Worm (Caenorhabditis elegans) whole organism, L4 larva: ENCODE measurements around the gene fbxb-20.

Experiments
- ceh-20 ChIP-seq: fragments of 200-800 bp; sonication (Bioruptor generic); IDR thresholded peaks from 2 replicates; pipeline ENCODE4 v1.3.6; 2022; ENCODE audit warnings: missing genetic modification reagents, missing genetic modification characterization, missing compliant biosample characterization
- lin-1 ChIP-seq: fragments of 200-800 bp; sonication (Bioruptor generic); IDR thresholded peaks from 2 replicates; pipeline ENCODE4 v1.3.6; 2022; ENCODE audit warnings: missing genetic modification reagents, missing genetic modification characterization, missing compliant biosample characterization
- lin-39 ChIP-seq: fragments of 150-350 bp; optimal IDR thresholded peaks from 2 replicates; lab custom pipeline; 2014; ENCODE audit warnings: missing biosample characterization, missing genetic modification reagents, missing genetic modification characterization
- nhr-11 ChIP-seq: fragments of 150-350 bp; optimal IDR thresholded peaks from 2 replicates; lab custom pipeline; 2014; ENCODE audit warnings: missing biosample characterization, missing genetic modification characterization
- nhr-237 ChIP-seq: sonication (generic microtip); optimal IDR thresholded peaks from 2 replicates; lab custom pipeline; 2017; ENCODE audit warnings: missing biosample characterization, missing genetic modification characterization
- nhr-76 ChIP-seq: fragments of 150-350 bp; optimal IDR thresholded peaks from 2 replicates; lab custom pipeline; 2014; ENCODE audit warnings: missing biosample characterization, missing genetic modification characterization
- php-3 ChIP-seq: fragments of 200-800 bp; sonication (Bioruptor generic); IDR thresholded peaks from 2 replicates; pipeline ENCODE4 v1.3.6; 2022; ENCODE audit warnings: missing genetic modification reagents, missing genetic modification characterization, missing compliant biosample characterization
- skn-1 ChIP-seq: fragments of 150-350 bp; optimal IDR thresholded peaks from 2 replicates; lab custom pipeline; 2014; ENCODE audit warnings: missing biosample characterization, missing genetic modification characterization
- spr-1 ChIP-seq: sonication (generic microtip); optimal IDR thresholded peaks from 2 replicates; lab custom pipeline; 2016; ENCODE audit warnings: mild to moderate bottlenecking, missing genetic modification characterization, missing compliant biosample characterization
- unc-39 ChIP-seq: sonication (generic microtip); optimal IDR thresholded peaks from 2 replicates; lab custom pipeline; 2017; ENCODE audit warnings: missing biosample characterization, missing genetic modification characterization
- ztf-11 ChIP-seq: fragments of 150-350 bp; optimal IDR thresholded peaks from 2 replicates; lab custom pipeline; 2014; ENCODE audit warnings: missing biosample characterization, missing genetic modification characterization

- TF ChIP-seq unc-39 (tag; lab: Kevin White, UChicago) (no peak), skn-1 (tag; lab: Kevin White, UChicago) (no peak), nhr-11 (tag; lab: Kevin White, UChicago) (no peak), spr-1 (tag; lab: Kevin White, UChicago) (no peak), ztf-11 (tag; lab: Kevin White, UChicago) (no peak), nhr-76 (tag; lab: Kevin White, UChicago) (no peak), ceh-20 (GFP tag; lab: Robert Waterston, UW) (no peak), php-3 (no peak), lin-1 (no peak), lin-39 (tag; lab: Kevin White, UChicago) (no peak), nhr-237 (tag; lab: Kevin White, UChicago) (no peak)
These were observed at the start of gene fbxb-20 for ce11 chrII:1650502-1650901.
